Worm (Caenorhabditis elegans) whole organism, L4/young adult: Measurements from ENCODE around the gene Y42G9A.2.

Experiments
- W03F9.2 ChIP-seq: fragments of 150-350 bp; optimal IDR thresholded peaks from 2 replicates; lab custom pipeline; 2014; ENCODE audit warnings: missing biosample characterization, missing genetic modification characterization
- dao-5 ChIP-seq: sonication (generic microtip); optimal IDR thresholded peaks from 2 replicates; lab custom pipeline; 2016; ENCODE audit warnings: missing genotype, missing genetic modification characterization, moderate library complexity, missing compliant biosample characterization
- him-1 ChIP-seq: sonication (generic microtip); optimal IDR thresholded peaks from 2 replicates; lab custom pipeline; 2016; ENCODE audit warnings: missing genotype, missing genetic modification reagents, missing genetic modification characterization, missing compliant biosample characterization

DNA sequence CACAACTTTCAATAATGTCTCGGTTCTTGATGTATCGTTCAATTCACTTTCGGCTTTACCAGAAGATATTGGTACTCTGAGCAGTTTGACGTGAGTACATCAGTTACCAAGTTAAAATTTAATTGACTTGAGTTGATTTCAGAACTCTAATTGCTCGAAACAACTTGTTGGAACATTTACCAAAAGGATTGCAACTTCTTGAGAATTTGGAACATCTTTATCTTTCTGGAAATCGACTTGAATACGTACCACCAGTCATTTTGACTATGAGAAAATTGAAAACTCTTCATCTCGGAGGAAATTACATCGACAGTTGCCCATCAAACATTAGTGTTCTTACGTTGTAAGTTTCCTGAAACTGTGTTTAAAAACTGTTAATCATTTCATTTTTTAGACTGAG is 1.2 kb upstream of the Y42G9A.2 start:
- TF ChIP-seq W03F9.2 (tag; lab: Kevin White, UChicago) = no peak
- TF ChIP-seq dao-5 (tag; lab: Kevin White, UChicago) = no peak
- no peak for TF ChIP-seq him-1 (tag; lab: Kevin White, UChicago)
